ENCODE assay signal across 2 worm cellular contexts in the genomic region with DNA sequence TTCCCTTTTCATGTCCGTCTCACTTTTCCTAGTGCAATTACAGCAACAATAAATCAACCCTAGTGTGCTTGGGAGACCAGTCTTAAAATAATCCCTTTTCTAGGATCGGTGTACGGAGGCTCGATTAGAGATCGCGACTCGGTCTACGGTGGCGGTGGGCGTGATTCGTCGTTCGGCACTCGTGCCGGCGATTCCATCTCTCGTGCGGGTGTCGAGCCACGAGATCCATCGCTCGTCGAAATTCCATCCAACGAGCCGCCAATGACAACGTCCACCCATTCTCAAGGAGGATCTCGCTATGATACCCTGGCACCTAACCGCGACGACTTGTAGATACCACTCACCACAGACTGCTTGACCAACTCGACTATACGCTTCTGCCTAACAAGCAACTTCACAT.
TF ChIP-seq lines count a peak whose summit lies in the region.

No protein-coding gene starts in this region.

TF ChIP-seq in whole organism, L4 larva, 104 proteins besides CTCF, POLR2A, EP300 and RAD21:
- TF ChIP-seq tag-97 (GFP tag; IDR thresholded peaks at IDR 0.05; lab: Robert Waterston, UW), result no peak
- TF ChIP-seq php-3 (GFP tag; IDR thresholded peaks at IDR 0.05; lab: Robert Waterston, UW), result 0 out of 2 replicates have a peak, but pooled peaks have one; percentile 11
- peak; percentile 70 for TF ChIP-seq set-16 (GFP tag; IDR thresholded peaks at IDR 0.05; lab: Robert Waterston, UW)
- TF ChIP-seq egl-43 (GFP tag; IDR thresholded peaks at IDR 0.05; lab: Robert Waterston, UW), result peak; percentile 66; the same call in 1 of the 2 replicates
TF ChIP-seq in whole organism, L4 larva: peak in this region for 3.

TF ChIP-seq in whole organism, young adult, 124 proteins besides CTCF, POLR2A, EP300 and RAD21:
- TF ChIP-seq dox-1 (GFP tag; IDR thresholded peaks at IDR 0.05; lab: Robert Waterston, UW), result no peak
- no peak for TF ChIP-seq ztf-18 (tag; optimal IDR thresholded peaks at IDR 0.05; lab: Kevin White, UChicago)
- TF ChIP-seq gei-17 (GFP tag; optimal IDR thresholded peaks at IDR 0.05; lab: Kevin White, UChicago), result no peak
- no peak for TF ChIP-seq B0019.2 (GFP tag; conservative IDR thresholded peaks at IDR 0.05; lab: Robert Waterston, UW)
- 0 out of 2 replicates have a peak, but pooled peaks have one; percentile 4 for TF ChIP-seq bed-1 (GFP tag; IDR thresholded peaks at IDR 0.05; lab: Robert Waterston, UW)
- TF ChIP-seq aptf-3 (GFP tag; IDR thresholded peaks at IDR 0.05; lab: Robert Waterston, UW), result no peak
- TF ChIP-seq efl-1 (GFP tag; optimal IDR thresholded peaks at IDR 0.05; lab: Kevin White, UChicago), result no peak
- no peak for TF ChIP-seq mel-28 (tag; optimal IDR thresholded peaks at IDR 0.05; lab: Kevin White, UChicago; ENCODE audit: borderline replicate concordance)
- peak; percentile 82 for TF ChIP-seq zfh-2 (GFP tag; conservative IDR thresholded peaks at IDR 0.05; lab: Robert Waterston, UW)
